Worm (Caenorhabditis elegans) whole organism, young adult: ENCODE measurements around the gene srbc-8.

ENCODE experiments used
- chd-7 ChIP-seq: sonication (generic microtip); optimal IDR thresholded peaks from 2 replicates; lab custom pipeline; 2016; ENCODE audit warnings: mild to moderate bottlenecking, missing genetic modification characterization, moderate library complexity, missing compliant biosample characterization
- let-607 ChIP-seq, 2 experiments: fragments of 200-800 bp in 1 of 2; sonication (Bioruptor generic) in 1 of 2; sonication (generic microtip) in 1 of 2; optimal IDR thresholded peaks; 2 replicates each; lab custom pipeline; 2016 to 2018; ENCODE audit warnings: mild to moderate bottlenecking in 2 of 2, missing compliant biosample characterization in 2 of 2, missing genetic modification characterization in 2 of 2, moderate library complexity in 2 of 2, missing genotype in 1 of 2

- TF ChIP-seq let-607 (tag; optimal IDR thresholded peaks at IDR 0.05; lab: Kevin White, UChicago) = no peak
- TF ChIP-seq chd-7 = no peak
Observed at ce11 chrV:7532947-7533346, 48.0 kb upstream of the srbc-8 start, which contains the start of gene C54F6.3.
